Worm (Caenorhabditis elegans) whole organism, L4 larva: ENCODE measurements around the gene C47E8.11.

Experiments
- lin-15B ChIP-seq: fragments of 150-350 bp; sonication (generic microtip); optimal IDR thresholded peaks from 3 replicates; lab custom pipeline; 2014; ENCODE audit warnings: missing biosample characterization, missing genetic modification characterization
- skn-1 ChIP-seq: fragments of 150-350 bp; optimal IDR thresholded peaks from 2 replicates; lab custom pipeline; 2014; ENCODE audit warnings: missing biosample characterization, missing genetic modification characterization

DNA sequence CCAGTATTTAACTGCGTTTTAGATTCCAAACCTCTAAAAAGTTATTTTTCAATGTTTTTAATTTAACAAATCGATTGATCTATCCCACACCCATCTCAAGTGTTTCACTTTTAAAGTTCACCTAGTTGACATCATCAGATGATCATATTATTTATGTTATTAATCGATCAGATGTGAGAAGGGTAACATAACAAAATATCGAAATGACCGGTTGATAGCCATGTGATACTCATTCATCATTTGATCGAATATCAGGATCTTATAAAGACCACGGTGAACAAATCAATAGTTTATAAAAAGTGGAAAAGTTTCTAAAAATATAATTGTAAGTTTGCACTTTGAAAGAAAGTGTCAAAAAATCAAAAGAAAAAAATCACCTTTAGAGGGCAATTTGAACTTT lies 32.7 kb upstream of the C47E8.11 start:
- TF ChIP-seq lin-15B (tag; lab: Kevin White, UChicago) (no peak), skn-1 (no peak)
